Worm (Caenorhabditis elegans): ENCODE measurements around the gene Y116A8C.468.

DNA sequence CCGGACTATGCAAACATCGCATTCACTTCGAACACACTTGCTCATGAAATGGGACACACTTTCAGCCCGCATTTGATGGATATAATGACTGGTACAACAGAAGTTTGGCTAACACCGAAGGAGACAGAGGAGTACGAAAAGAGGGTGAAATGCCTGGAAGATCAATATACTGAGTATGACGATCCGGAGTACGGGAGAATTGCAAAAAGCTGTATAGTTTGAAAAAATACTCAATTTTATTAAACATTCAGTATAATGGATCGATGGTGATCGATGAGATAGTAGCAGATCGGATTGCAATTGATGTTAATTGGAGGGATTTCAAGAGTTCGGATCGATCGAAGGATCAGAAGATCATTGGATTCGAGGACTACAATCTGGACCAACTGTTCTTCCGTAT lies 8.4 kb downstream of the Y116A8C.468 start:
- TF ChIP-seq sox-4 (tag; optimal IDR thresholded peaks at IDR 0.05) (no peak), lir-3 (tag; optimal IDR thresholded peaks at IDR 0.05; ENCODE audit: poor library complexity) (no peak), aly-2 (tag; optimal IDR thresholded peaks at IDR 0.05) (no peak), ztf-11 (tag; optimal IDR thresholded peaks at IDR 0.05) (no peak), snpc-4 (tag; optimal IDR thresholded peaks at IDR 0.05) (no peak), blmp-1 (tag; optimal IDR thresholded peaks at IDR 0.05) (no peak)

Measured in whole organism, L1 larva.